Worm (Caenorhabditis elegans): ENCODE measurements around the gene T18D3.6.

- TF ChIP-seq ama-1 (optimal IDR thresholded peaks at IDR 0.05): no peak
- no peak for TF ChIP-seq aly-1 (tag; optimal IDR thresholded peaks at IDR 0.05)
- TF ChIP-seq ets-7 (tag; optimal IDR thresholded peaks at IDR 0.05): no peak
- no peak for TF ChIP-seq tra-4 (tag; optimal IDR thresholded peaks at IDR 0.05)
- no peak for TF ChIP-seq pes-1 (GFP tag; IDR thresholded peaks at IDR 0.05)
- no peak for TF ChIP-seq flt-1 (GFP tag; IDR thresholded peaks at IDR 0.05)
- TF ChIP-seq B0310.2 (tag; optimal IDR thresholded peaks at IDR 0.05): no peak
- TF ChIP-seq hnd-1 (tag; optimal IDR thresholded peaks at IDR 0.05): no peak
Observed at ce11 chrX:12436486-12436885, 13.2 kb upstream of the T18D3.6 start.

Data from whole organism, early embryonic.